Worm (Caenorhabditis elegans) whole organism, late embryonic: ENCODE results near the gene ZK354.8.

ENCODE experiments used
- C38D4.7 ChIP-seq: fragments of 200-800 bp; sonication (Bioruptor generic); optimal IDR thresholded peaks from 2 replicates; lab custom pipeline; 2018; ENCODE audit warnings: mild to moderate bottlenecking, missing genetic modification characterization, moderate library complexity, missing compliant biosample characterization
- ama-1 ChIP-seq: fragments of 150-350 bp; optimal IDR thresholded peaks from 2 replicates; lab custom pipeline; 2014
- nhr-11 ChIP-seq: fragments of 150-350 bp; optimal IDR thresholded peaks from 2 replicates; lab custom pipeline; 2014; ENCODE audit warnings: missing biosample characterization, missing genetic modification characterization
- pha-2 ChIP-seq: sonication (generic microtip); optimal IDR thresholded peaks from 2 replicates; lab custom pipeline; 2017; ENCODE audit warnings: mild to moderate bottlenecking, missing genetic modification characterization, missing compliant biosample characterization
- tbx-7 ChIP-seq: sonication (generic microtip); optimal IDR thresholded peaks from 2 replicates; lab custom pipeline; 2016; ENCODE audit warnings: missing genotype, missing genetic modification characterization, missing compliant biosample characterization

DNA sequence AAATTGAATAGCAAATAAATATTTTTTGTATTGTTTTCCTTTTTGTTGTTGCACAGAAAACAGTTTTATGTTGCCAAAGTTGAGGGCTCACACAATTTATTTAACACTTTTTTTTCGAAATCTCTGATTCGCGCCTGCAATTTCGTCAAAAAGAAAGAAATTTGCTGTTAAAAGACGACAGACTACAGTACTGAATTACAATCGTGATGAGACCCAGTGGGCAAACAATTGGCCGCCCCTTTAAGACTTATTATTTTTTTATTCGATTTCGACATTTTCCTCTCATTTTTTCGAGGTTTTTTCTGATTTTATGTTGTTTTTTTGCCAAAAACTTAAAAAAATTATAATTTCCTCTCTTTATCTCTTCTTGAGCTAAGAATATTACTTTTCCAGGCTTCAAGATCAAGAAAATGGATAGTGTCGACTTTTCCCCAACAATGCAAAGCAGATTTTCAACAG lies 31.8 kb downstream of the ZK354.8 start, which contains the start of gene slfl-4:
- TF ChIP-seq nhr-11 (no peak), tbx-7 (tag; lab: Kevin White, UChicago) (no peak), C38D4.7 (GFP tag; lab: Kevin White, UChicago) (no peak), ama-1 (lab: Kevin White, UChicago) (no peak), pha-2 (tag; lab: Kevin White, UChicago) (no peak)
